Fruit fly (Drosophila melanogaster): Measurements from ENCODE around the gene Rab3-GAP.

The Rab3-GAP gene

dm6 chr2L:12081118-12081665 lies 18.2 kb upstream of the Rab3-GAP start:
- no peak for TF ChIP-seq CG17801 (GFP tag; optimal IDR thresholded peaks at IDR 0.05; ENCODE audit: partially characterized antibody)

dm6 chr2L:12079827-12080381 lies 16.9 kb upstream of the Rab3-GAP start:
- TF ChIP-seq CG17801 (GFP tag; optimal IDR thresholded peaks at IDR 0.05; ENCODE audit: partially characterized antibody): no peak

DNA sequence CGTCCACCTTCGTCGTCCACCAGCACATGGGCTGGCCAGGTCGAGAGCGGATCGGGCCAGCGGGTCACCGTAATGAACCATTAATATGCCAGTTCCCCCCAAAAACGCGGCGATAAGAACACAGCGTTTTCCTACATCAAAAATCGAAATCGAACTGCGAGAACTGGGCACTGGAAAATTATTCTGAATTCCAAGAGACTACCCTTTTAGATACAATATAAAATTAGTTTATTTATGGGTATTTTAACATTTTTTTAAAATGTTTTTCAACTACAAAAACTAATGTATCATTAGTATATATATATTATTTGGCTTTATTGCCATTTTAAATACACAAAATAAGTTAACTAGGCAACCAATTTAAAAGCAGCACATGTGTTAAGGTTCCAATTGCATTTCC lies 15.7 kb upstream of the Rab3-GAP start:
- no peak for TF ChIP-seq CG17801 (GFP tag; optimal IDR thresholded peaks at IDR 0.05; ENCODE audit: partially characterized antibody)

DNA sequence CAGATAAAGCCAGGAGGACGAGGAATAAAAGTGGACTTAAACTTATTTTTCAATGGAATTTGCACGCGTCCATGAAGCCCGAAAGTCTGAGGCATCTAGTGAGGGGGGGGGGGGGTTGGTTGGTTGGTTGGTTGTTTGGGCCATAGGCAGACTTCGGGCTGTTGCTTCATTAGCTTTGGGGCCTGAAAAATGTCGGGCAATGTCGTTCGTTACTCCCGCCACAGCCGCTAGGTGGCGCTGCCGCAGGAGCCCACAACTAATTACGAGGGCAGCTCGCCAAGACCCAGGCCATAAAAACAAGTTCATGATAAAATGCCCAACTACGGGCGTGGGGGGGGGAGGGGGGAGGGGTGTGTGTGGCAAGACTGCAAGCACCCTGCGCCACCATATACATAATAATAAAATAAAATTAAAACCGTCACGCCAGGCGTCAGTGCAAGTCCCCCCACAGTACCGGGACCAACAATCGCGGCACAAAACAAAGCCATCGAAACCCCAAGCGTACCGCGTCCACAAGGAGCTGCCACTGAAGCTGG lies 15.2 kb upstream of the Rab3-GAP start:
- no peak for TF ChIP-seq CG17801 (GFP tag; optimal IDR thresholded peaks at IDR 0.05; ENCODE audit: partially characterized antibody)

dm6 chr2L:12075850-12076249 lies 12.9 kb upstream of the Rab3-GAP start, which contains the start of gene CG14947:
Gene CG14947 (plus strand): TSS chr2L:12076100.
- no peak for TF ChIP-seq CG17801 (GFP tag; optimal IDR thresholded peaks at IDR 0.05; ENCODE audit: partially characterized antibody)

dm6 chr2L:12066617-12067251 lies 3.8 kb upstream of the Rab3-GAP start, which contains the start of gene firl:
Gene firl (minus strand): TSS chr2L:12066775.
- TF ChIP-seq CG17801 (GFP tag; optimal IDR thresholded peaks at IDR 0.05; ENCODE audit: partially characterized antibody): no peak

- TF ChIP-seq CG17801 (GFP tag; optimal IDR thresholded peaks at IDR 0.05; ENCODE audit: partially characterized antibody): no peak
These were observed 2.9 kb upstream of the Rab3-GAP start for dm6 chr2L:12065683-12066386.

DNA sequence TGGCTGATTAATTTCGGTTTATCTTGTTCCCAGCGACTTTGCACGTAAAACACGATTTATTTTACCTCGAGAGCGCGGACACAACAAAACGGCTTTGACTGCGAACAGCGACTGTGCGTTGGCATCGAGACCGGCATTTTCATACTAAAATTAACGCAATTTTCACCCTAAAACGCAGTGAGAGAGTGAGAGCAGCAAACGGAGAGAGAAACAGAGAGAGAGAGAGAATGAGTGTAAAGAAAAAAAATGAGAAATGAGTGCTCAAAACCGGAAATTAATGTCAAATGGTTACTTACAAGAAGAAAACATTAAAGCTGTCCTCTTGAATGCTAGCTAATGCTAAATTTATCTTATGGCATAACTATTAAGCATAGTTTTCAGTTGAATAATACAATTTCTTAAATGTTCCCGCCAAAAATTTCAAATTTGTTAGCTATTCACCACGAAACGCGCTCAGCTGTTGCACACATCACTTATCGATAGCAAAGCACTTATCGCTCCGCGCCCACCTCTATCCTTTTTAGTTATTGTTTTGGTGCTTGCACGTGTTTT lies 7.1 kb downstream of the Rab3-GAP start, which contains the start of the genes JhI-21, RpL7-like and CG34164:
TSS of gene JhI-21 (minus strand) at position 206 of the 552 bp plus-strand sequence.
TSS of gene RpL7-like (plus strand) at position 490 of the 552 bp plus-strand sequence.
TSS of gene CG34164 (plus strand) at position 512 of the 552 bp plus-strand sequence.
- peak; percentile 31 for TF ChIP-seq CG17801 (GFP tag; optimal IDR thresholded peaks at IDR 0.05; ENCODE audit: partially characterized antibody)

DNA sequence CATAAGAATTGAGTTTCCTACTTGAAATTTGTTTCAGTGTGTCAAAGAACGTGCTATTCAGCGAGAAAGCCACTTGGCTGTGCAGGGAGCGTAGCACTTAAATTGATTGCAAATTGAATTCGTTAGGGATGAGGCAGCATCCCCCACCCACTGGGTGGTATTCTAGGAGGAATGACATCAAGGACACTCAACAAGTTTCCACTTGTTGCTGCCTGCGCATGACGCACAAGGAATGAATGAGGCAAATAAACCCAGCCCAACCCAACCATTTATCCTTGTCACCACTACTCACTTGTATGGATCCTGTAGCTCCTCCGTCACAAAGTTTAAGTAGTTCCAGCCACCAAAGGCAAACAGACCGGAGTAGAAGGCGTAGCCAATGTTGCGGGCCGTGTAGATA lies 9.6 kb downstream of the Rab3-GAP start:
- TF ChIP-seq CG17801 (GFP tag; optimal IDR thresholded peaks at IDR 0.05; ENCODE audit: partially characterized antibody): no peak

- no peak for TF ChIP-seq CG17801 (GFP tag; optimal IDR thresholded peaks at IDR 0.05; ENCODE audit: partially characterized antibody)
These were observed 13.9 kb downstream of the Rab3-GAP start, which contains the start of gene PLCXD for dm6 chr2L:12049133-12049532. Gene PLCXD (plus strand): TSS chr2L:12049418.

dm6 chr2L:12048723-12049122 lies 14.3 kb downstream of the Rab3-GAP start, which contains the start of gene Plzf:
Gene Plzf (minus strand): TSS chr2L:12048918.
- no peak for TF ChIP-seq CG17801 (GFP tag; optimal IDR thresholded peaks at IDR 0.05; ENCODE audit: partially characterized antibody)

- TF ChIP-seq CG17801 (GFP tag; optimal IDR thresholded peaks at IDR 0.05; ENCODE audit: partially characterized antibody): no peak
These were observed 16.1 kb downstream of the Rab3-GAP start for dm6 chr2L:12046856-12047230.

DNA sequence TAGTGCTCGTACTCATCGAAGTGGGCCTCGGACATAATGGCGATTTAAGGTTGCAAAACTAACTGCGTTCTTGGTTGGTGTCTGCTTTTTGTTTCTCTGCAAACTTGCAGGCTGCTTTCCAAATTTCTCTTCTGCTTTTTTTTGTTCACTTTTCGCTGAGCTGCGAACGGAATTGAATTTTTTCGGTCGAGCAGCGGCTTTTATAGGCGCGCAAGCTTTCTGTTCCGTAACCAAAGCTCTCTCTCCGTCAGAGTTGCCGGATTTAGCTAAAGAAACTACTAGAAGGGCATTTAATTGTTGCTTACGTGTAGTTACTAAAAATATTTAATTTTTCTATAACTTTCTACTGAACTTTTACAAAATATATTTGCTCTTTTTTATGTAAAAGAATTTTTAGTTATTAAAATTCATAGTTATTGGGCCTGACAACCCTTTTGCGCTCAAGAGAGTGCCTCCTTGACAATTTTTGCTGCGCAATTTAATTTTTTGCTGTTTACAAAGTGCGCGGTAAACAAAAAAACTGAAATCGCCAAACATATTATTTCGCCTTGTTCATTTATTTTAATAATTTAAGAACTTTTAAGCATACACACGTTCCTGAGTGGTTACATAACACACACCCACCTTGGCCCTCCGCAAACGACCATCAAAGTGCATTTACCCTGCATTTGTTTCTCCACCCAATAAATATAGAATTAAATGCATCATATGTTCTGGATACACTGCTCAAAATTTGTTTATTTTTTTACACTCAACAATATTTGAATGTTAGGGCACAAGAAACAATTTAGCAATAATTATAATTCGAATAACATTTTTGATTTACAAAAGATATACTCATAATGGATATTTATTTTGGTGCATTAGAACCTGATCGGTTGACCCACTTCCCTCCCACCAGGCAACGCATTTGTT lies 16.8 kb downstream of the Rab3-GAP start, which contains the start of gene CG6770:
TSS of gene CG6770 (minus strand) at position 178 of the 915 bp plus-strand sequence.
- TF ChIP-seq CG17801 (GFP tag; optimal IDR thresholded peaks at IDR 0.05; ENCODE audit: partially characterized antibody): peak; percentile 91

DNA sequence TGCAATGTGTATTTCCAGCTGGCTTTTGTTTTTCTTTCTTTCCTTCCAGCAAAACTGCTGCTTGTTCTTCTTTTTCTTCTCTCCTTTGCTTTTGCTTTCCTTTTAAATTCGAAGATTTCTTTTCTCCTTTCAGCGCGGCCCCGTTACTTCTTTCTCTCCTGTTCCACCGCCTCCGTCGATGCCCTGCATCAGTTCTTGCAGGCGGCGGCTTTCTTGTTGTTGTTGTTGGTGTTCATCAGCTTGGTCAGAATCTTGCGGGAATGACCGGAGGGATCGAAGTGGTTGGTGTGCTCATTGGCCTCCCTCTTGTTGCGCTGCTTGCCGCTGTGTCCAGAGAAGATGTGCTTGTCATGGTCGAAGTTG lies 17.4 kb downstream of the Rab3-GAP start:
- no peak for TF ChIP-seq CG17801 (GFP tag; optimal IDR thresholded peaks at IDR 0.05; ENCODE audit: partially characterized antibody)
